Fruit fly (Drosophila melanogaster) whole organism, prepupa: ENCODE results near the gene CG7006.

Experiments used
- CG15336 ChIP-seq: fragments of 200-800 bp; sonication (Bioruptor generic); IDR thresholded peaks from 2 replicates; pipeline ENCODE4 v1.3.6; 2022; ENCODE audit warnings: missing biosample characterization, missing genetic modification characterization
- CG16779 ChIP-seq: fragments of 200-800 bp; sonication (Bioruptor generic); optimal IDR thresholded peaks from 3 replicates; lab custom pipeline; 2017; ENCODE audit warnings: missing biosample characterization, mild to moderate bottlenecking, missing genetic modification characterization
- CG6163 ChIP-seq: fragments of 200-800 bp; sonication (Bioruptor generic); IDR thresholded peaks from 3 replicates; pipeline ENCODE4 v1.3.6; 2022; ENCODE audit warnings: missing biosample characterization, missing genetic modification characterization
- CG6276 ChIP-seq: fragments of 200-800 bp; sonication (Bioruptor generic); optimal IDR thresholded peaks from 2 replicates; lab custom pipeline; 2017; ENCODE audit warnings: missing biosample characterization, mild to moderate bottlenecking, missing genetic modification characterization
- CG6854 ChIP-seq: fragments of 200-800 bp; sonication (Bioruptor generic); optimal IDR thresholded peaks from 2 replicates; lab custom pipeline; 2017; ENCODE audit warnings: missing biosample characterization, mild to moderate bottlenecking, missing genetic modification characterization
- CG8632 ChIP-seq: fragments of 200-800 bp; sonication (Bioruptor generic); optimal IDR thresholded peaks from 3 replicates; lab custom pipeline; 2016; ENCODE audit warnings: missing biosample characterization, missing genetic modification characterization
- Eip78C ChIP-seq: fragments of 200-800 bp; sonication (Bioruptor generic); peaks from one replicate; lab custom pipeline; 2016; ENCODE audit warnings: missing biosample characterization, missing genetic modification characterization
- Ets96B ChIP-seq: fragments of 200-800 bp; optimal IDR thresholded peaks from 2 replicates; lab custom pipeline; 2019; ENCODE audit warnings: missing biosample characterization, mild to moderate bottlenecking, missing genetic modification characterization, moderate library complexity
- Met ChIP-seq: fragments of 200-800 bp; sonication (Bioruptor generic); optimal IDR thresholded peaks from 3 replicates; lab custom pipeline; 2016; ENCODE audit warnings: missing biosample characterization, missing genetic modification characterization
- Sox14 ChIP-seq: fragments of 200-800 bp; sonication (Bioruptor generic); optimal IDR thresholded peaks from 3 replicates; lab custom pipeline; 2016; ENCODE audit warnings: missing biosample characterization, missing genetic modification characterization
- cyc ChIP-seq: fragments of 200-800 bp; sonication (Bioruptor generic); optimal IDR thresholded peaks from 3 replicates; lab custom pipeline; 2016; ENCODE audit warnings: missing biosample characterization, missing genetic modification characterization
- eg ChIP-seq: fragments of 200-800 bp; sonication (Bioruptor generic); IDR thresholded peaks from 3 replicates; pipeline ENCODE4 v1.3.6; 2022; ENCODE audit warnings: missing biosample characterization, missing genetic modification characterization
- topi ChIP-seq: fragments of 200-800 bp; sonication (Bioruptor generic); optimal IDR thresholded peaks from 3 replicates; lab custom pipeline; 2016; ENCODE audit warnings: missing biosample characterization, missing genetic modification characterization

DNA sequence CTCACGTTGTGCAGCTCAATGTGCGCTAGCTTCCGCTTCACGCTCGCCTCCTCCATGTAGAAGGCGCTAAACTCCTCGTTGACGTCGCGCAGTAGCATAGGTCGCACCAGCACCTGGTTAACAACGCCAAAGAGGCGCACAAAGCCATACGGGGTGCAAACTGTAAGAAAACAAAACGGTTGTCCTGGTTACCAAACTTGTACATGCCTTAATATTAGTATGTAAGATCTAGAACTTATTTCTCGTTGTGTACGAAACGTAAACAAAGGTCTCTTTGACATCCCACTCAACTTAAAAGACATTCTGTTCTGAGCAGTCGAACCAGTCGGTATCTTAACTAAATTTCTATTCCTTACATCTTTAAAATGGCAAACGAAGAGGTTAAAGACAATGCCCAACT lies 43.1 kb upstream of the CG7006 start, which contains the start of gene CG6980:
- TF ChIP-seq Eip78C (no peak), Ets96B (tag; lab: Kevin White, UChicago) (no peak), CG6276 (no peak), Met (no peak), CG8632 (GFP tag; lab: Kevin White, UChicago) (no peak), eg (no peak), cyc (GFP tag; lab: Kevin White, UChicago) (no peak), topi (GFP tag; lab: Kevin White, UChicago) (no peak), CG6163 (GFP tag; lab: Robert Waterston, UW) (no peak), Sox14 (GFP tag; lab: Kevin White, UChicago) (no peak), CG6854 (GFP tag; lab: Kevin White, UChicago) (no peak), CG15336 (GFP tag; lab: Robert Waterston, UW) (no peak), CG16779 (tag; lab: Kevin White, UChicago) (no peak)
